Fruit fly (Drosophila melanogaster) ovary, adult (tissue): ENCODE measurements around the gene mnb.
"Not testable (repeated sequence)": the region's sequence is repeated elsewhere in the genome, so short reads cannot be mapped to it uniquely, and the experiment has no call there.

Experiments used
- CG17801 ChIP-seq: fragments of 200-800 bp; optimal IDR thresholded peaks from 2 replicates; lab custom pipeline; 2019; ENCODE audit warnings: missing biosample characterization, mild to moderate bottlenecking, missing genetic modification characterization, moderate library complexity; ENCODE audit not compliant: partially characterized antibody

Gene mnb

dm6 chrX:17887208-17887627 lies at the start of gene mnb:
mnb (minus strand) TSS chrX:17887222.
- no peak for TF ChIP-seq CG17801 (GFP tag; lab: Kevin White, UChicago)

DNA sequence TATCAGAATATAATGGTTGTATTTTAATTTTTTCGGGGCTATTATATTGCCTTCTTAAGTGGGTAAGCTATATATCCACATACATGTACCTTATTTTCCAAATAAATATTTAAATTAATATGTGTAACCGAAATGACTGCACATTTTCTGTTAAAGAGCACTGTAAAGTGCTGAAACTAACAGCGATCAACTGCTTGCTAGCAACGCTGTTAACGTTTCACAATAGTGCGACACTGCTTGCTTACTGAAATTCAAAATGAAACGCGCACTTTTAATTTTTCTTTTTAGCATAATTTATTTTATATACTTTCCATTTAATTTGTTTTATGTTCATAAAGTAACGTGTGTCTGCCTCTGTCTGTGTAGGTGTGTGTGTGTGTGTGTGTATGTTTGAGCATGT lies 37.0 kb upstream of the mnb start:
- TF ChIP-seq CG17801 (GFP tag; lab: Kevin White, UChicago), result no peak

DNA sequence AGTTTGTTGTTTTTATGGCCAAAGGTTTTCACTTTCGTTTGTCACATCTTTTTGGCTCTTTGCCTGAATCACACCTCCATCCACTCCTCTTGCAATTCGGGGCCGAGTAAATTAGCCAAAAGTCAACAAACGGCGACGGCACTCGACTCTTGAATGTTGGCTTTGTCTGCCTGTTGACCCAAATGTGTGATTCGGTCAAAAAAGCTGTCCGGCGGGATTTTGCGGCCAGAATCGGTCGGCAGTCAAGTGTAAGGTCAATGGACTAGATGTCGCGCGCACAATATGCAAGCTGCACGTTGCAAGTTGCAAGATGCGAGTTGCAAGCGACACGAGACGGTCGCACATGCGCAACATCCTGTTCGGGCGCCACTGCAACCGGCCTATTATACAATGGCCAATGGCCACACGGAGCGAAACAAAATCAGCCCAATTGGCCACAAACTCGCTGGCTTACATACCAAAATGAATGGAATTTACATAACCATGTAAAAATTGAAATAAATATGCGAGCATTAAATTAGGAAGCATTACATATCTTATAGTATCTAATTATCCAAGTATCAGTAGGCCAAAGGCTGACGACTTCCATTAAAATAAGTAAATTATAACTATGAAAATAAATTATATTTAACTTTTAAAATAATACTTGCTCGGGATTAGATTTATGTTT lies 30.7 kb upstream of the mnb start:
- no peak for TF ChIP-seq CG17801 (GFP tag; lab: Kevin White, UChicago)

- no peak for TF ChIP-seq CG17801 (GFP tag; lab: Kevin White, UChicago)
Measured at dm6 chrX:17915929-17916328, 28.9 kb upstream of the mnb start.

DNA sequence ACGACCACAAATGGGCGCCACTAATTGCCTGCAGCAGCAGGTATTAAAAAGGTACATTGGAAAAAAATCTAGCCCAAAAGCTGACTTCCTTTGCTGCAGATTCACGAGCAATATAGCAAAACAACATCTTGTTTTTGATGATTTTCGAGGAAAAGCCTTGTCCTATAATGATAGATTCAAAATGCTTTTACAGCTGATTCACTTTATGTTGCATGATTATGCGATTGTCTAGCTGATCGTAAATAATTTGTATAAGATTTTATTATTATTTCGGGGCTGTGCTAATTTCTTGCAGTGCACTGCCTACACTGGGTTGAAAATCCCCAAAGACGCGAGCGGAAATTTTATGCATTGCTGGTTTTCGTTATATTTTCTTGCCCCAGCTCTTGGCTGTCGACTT lies 27.5 kb upstream of the mnb start:
- TF ChIP-seq CG17801 (GFP tag; lab: Kevin White, UChicago), result no peak

- no peak for TF ChIP-seq CG17801 (GFP tag; lab: Kevin White, UChicago)
Measured at dm6 chrX:17912514-17912913, 25.5 kb upstream of the mnb start.

dm6 chrX:17910941-17911703 lies 24.1 kb upstream of the mnb start, which contains the start of gene CG6847:
CG6847 (plus strand) TSS chrX:17911462.
- peak; percentile 27 for TF ChIP-seq CG17801 (GFP tag; lab: Kevin White, UChicago)

- TF ChIP-seq CG17801 (GFP tag; lab: Kevin White, UChicago), result no peak
Measured at dm6 chrX:17910606-17910940, 23.6 kb upstream of the mnb start.

dm6 chrX:17907184-17908006 lies 20.4 kb upstream of the mnb start, which contains the start of the genes CG7772 and Vps4:
CG7772 (minus strand) TSS chrX:17907261.
Vps4 (plus strand) TSS chrX:17907692.
- TF ChIP-seq CG17801 (GFP tag; lab: Kevin White, UChicago), result peak; percentile 19

dm6 chrX:17899402-17899801 lies 12.4 kb upstream of the mnb start, which contains the start of gene Gss2:
Gss2 (plus strand) TSS chrX:17899702.
- not testable (repeated sequence) for TF ChIP-seq CG17801 (GFP tag; lab: Kevin White, UChicago)

- not testable (repeated sequence) for TF ChIP-seq CG17801 (GFP tag; lab: Kevin White, UChicago)
Measured at dm6 chrX:17889247-17889646, 2.2 kb upstream of the mnb start, which contains the start of gene Gss1. Gss1 (plus strand) TSS chrX:17889547.

- no peak for TF ChIP-seq CG17801 (GFP tag; lab: Kevin White, UChicago)
Measured at dm6 chrX:17887877-17888276, 855 bp upstream of the mnb start, which contains the start of gene CG6788. CG6788 (plus strand) TSS chrX:17888177.

DNA sequence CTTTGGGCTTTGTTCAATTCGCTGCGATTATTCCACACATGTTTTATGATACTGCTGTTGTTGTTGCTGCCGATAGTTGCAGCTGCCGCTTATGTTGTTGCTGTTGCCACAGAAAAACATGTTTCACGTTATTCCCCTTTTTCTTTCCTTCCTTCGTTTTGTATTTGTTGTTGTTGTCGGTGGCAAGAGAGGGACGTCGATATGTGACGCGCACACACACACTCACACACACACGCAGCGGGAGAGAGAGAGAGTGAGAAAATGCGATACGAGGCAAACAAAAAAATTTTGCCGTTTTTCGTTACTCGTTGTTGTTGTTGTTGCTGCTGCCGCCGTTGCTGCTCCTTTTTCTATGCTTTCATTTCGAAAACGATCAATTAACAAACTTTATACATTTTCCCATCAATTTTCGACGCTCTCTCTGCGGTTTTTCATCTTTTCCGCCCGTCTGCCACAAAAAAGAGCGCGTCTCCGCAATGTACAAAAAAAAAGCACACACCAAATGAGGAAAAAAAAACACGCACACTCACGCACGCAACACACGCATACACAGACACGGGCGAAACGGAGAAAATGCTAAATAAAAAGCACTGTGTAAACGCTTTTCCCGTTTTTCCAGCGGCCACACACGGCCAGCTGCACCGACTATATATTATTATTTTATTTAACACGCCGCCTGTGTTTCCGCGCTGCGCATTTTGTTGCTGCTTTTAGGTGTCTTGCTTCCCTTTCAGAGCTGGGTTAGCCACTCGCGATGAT lies 394 bp downstream of the mnb start:
- peak; percentile 29 for TF ChIP-seq CG17801 (GFP tag; lab: Kevin White, UChicago)

DNA sequence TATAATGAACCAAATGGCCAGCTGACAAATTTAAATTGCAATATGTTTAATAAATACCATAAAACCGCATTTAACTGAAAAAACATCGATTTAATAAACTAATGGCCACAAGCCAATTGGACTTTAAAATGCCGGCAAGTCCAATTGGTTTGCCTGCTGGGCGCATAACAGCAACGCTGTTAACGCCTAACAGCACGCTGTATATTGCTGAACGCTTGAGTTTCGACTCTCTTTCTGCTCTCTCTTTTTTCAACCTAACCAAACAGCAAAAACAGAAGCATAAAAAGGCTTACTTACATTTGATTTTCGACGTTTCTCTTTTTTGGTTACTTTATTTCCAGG lies 944 bp downstream of the mnb start:
- TF ChIP-seq CG17801 (GFP tag; lab: Kevin White, UChicago), result no peak
